Fruit fly (Drosophila melanogaster) whole organism, embryonic: ENCODE results near the gene Kmn2.

ENCODE experiments used
- Asciz ChIP-seq: fragments of 200-800 bp; sonication (Bioruptor generic); optimal IDR thresholded peaks from 2 replicates; lab custom pipeline; 2017; ENCODE audit warnings: missing biosample characterization, mild to moderate bottlenecking, missing genetic modification characterization, missing genetic modification reagents
- Atf6 ChIP-seq: fragments of 200-800 bp; sonication (Bioruptor generic); IDR thresholded peaks from 2 replicates; pipeline ENCODE4 v1.3.6; 2022; ENCODE audit warnings: missing biosample characterization, missing genetic modification characterization
- B-H1 ChIP-seq: fragments of 200-800 bp; sonication (Bioruptor generic); IDR thresholded peaks from 3 replicates; pipeline ENCODE4 v1.3.6; 2022; ENCODE audit warnings: missing biosample characterization, missing genetic modification characterization
- CG11085 ChIP-seq: fragments of 200-800 bp; sonication (Bioruptor generic); IDR thresholded peaks from 2 replicates; pipeline ENCODE4 v1.3.6; 2022; ENCODE audit warnings: missing biosample characterization, missing genetic modification characterization
- CG11504 ChIP-seq: fragments of 200-800 bp; sonication (Bioruptor generic); optimal IDR thresholded peaks from 3 replicates; lab custom pipeline; 2019; ENCODE audit warnings: missing biosample characterization, mild to moderate bottlenecking, missing genetic modification characterization, moderate library complexity
- CG12236 ChIP-seq: fragments of 200-800 bp; sonication (Bioruptor generic); optimal IDR thresholded peaks from 2 replicates; lab custom pipeline; 2016; ENCODE audit warnings: missing biosample characterization, missing genetic modification characterization
- CG15696 ChIP-seq: fragments of 200-800 bp; sonication (Bioruptor generic); optimal IDR thresholded peaks from 2 replicates; lab custom pipeline; 2019; ENCODE audit warnings: missing biosample characterization, mild to moderate bottlenecking, missing genetic modification characterization, moderate library complexity
- CG17802 ChIP-seq: fragments of 200-800 bp; sonication (Bioruptor generic); optimal IDR thresholded peaks from 2 replicates; lab custom pipeline; 2018; ENCODE audit warnings: missing biosample characterization, mild to moderate bottlenecking, missing genetic modification characterization, moderate library complexity
- CG17829 ChIP-seq: fragments of 200-800 bp; optimal IDR thresholded peaks from 2 replicates; lab custom pipeline; 2019; ENCODE audit warnings: missing biosample characterization, mild to moderate bottlenecking, missing genetic modification characterization, moderate library complexity
- CG18262 ChIP-seq: fragments of 200-800 bp; optimal IDR thresholded peaks from 3 replicates; lab custom pipeline; 2019; ENCODE audit warnings: missing biosample characterization, mild to moderate bottlenecking, missing genetic modification characterization, moderate library complexity
- CG2116 ChIP-seq: fragments of 200-800 bp; sonication (Bioruptor generic); optimal IDR thresholded peaks from 3 replicates; lab custom pipeline; 2018; ENCODE audit warnings: missing biosample characterization, mild to moderate bottlenecking, missing genetic modification characterization
- CG2199 ChIP-seq: fragments of 200-800 bp; sonication (Bioruptor generic); IDR thresholded peaks from 3 replicates; pipeline ENCODE4 v1.3.6; 2022; ENCODE audit warnings: missing biosample characterization, missing genetic modification characterization
- CG3163 ChIP-seq: fragments of 200-800 bp; sonication (Bioruptor generic); optimal IDR thresholded peaks from 3 replicates; lab custom pipeline; 2016; ENCODE audit warnings: missing biosample characterization, missing genetic modification characterization
- CG34224 ChIP-seq: fragments of 200-800 bp; sonication (Bioruptor generic); IDR thresholded peaks from 3 replicates; pipeline ENCODE4 v1.3.6; 2022; ENCODE audit warnings: missing biosample characterization, missing genetic modification characterization; ENCODE audit not compliant: partially characterized antibody
- CG5245 ChIP-seq: fragments of 200-800 bp; sonication (Bioruptor generic); optimal IDR thresholded peaks from 3 replicates; lab custom pipeline; 2016; ENCODE audit warnings: missing biosample characterization, missing genetic modification characterization
- CG6813 ChIP-seq: fragments of 200-800 bp; sonication (Bioruptor generic); optimal IDR thresholded peaks from 2 replicates; lab custom pipeline; 2017; ENCODE audit warnings: missing biosample characterization, missing genetic modification characterization, mild to moderate bottlenecking, moderate library complexity, missing genetic modification reagents
- CG8944 ChIP-seq: fragments of 200-800 bp; sonication (Bioruptor generic); optimal IDR thresholded peaks from 3 replicates; lab custom pipeline; 2016; ENCODE audit warnings: missing biosample characterization, missing genetic modification characterization
- CG9437 ChIP-seq: fragments of 200-800 bp; sonication (Bioruptor generic); optimal IDR thresholded peaks from 2 replicates; lab custom pipeline; 2018; ENCODE audit warnings: missing biosample characterization, mild to moderate bottlenecking, missing genetic modification characterization
- D19B ChIP-seq: fragments of 200-800 bp; sonication (Bioruptor generic); optimal IDR thresholded peaks from 2 replicates; lab custom pipeline; 2017; ENCODE audit warnings: missing biosample characterization, mild to moderate bottlenecking, missing genetic modification characterization
- Dref ChIP-seq: fragments of 200-800 bp; sonication (Bioruptor generic); IDR thresholded peaks from 2 replicates; pipeline ENCODE4 v1.3.6; 2022; ENCODE audit warnings: missing biosample characterization, missing genetic modification characterization
- Drgx ChIP-seq: fragments of 200-800 bp; sonication (Bioruptor generic); IDR thresholded peaks from 2 replicates; pipeline ENCODE4 v1.3.6; 2022; ENCODE audit warnings: missing biosample characterization, missing genetic modification characterization
- Ets65A ChIP-seq: fragments of 200-800 bp; sonication (Bioruptor generic); peaks from one replicate; lab custom pipeline; 2016; ENCODE audit warnings: missing biosample characterization, missing genetic modification characterization
- HLH54F ChIP-seq: fragments of 200-800 bp; sonication (Bioruptor generic); optimal IDR thresholded peaks from 3 replicates; lab custom pipeline; 2016; ENCODE audit warnings: missing biosample characterization, missing genetic modification characterization
- Oaz ChIP-seq: fragments of 200-800 bp; sonication (Bioruptor generic); IDR thresholded peaks from 2 replicates; pipeline ENCODE4 v1.3.6; 2022; ENCODE audit warnings: missing biosample characterization, missing genetic modification characterization
- Poxn ChIP-seq: fragments of 200-800 bp; sonication (Bioruptor generic); IDR thresholded peaks from 2 replicates; pipeline ENCODE4 v1.3.6; 2022; ENCODE audit warnings: missing biosample characterization, missing genetic modification characterization
- Side ChIP-seq: fragments of 200-800 bp; sonication (Bioruptor generic); optimal IDR thresholded peaks from 2 replicates; lab custom pipeline; 2016; ENCODE audit warnings: missing biosample characterization, missing genetic modification characterization
- Ssrp ChIP-seq: fragments of 200-800 bp; sonication (Bioruptor generic); optimal IDR thresholded peaks from 2 replicates; lab custom pipeline; 2018; ENCODE audit warnings: missing biosample characterization, mild to moderate bottlenecking, missing genetic modification characterization, moderate library complexity
- Stat92E ChIP-seq, 3 experiments: fragments of >200 bp in 2 of 3; fragments of 200-800 bp in 1 of 3; sonication (Bioruptor generic) in 1 of 3; optimal IDR thresholded peaks; 2 replicates each; lab custom pipeline; 2017 to 2019; ENCODE audit warnings: missing biosample characterization in 3 of 3, missing genetic modification characterization in 3 of 3, mild to moderate bottlenecking in 1 of 3, moderate library complexity in 1 of 3
- Xbp1 ChIP-seq: fragments of 200-800 bp; sonication (Bioruptor generic); optimal IDR thresholded peaks from 3 replicates; lab custom pipeline; 2016; ENCODE audit warnings: missing biosample characterization, mild to moderate bottlenecking, missing genetic modification characterization
- cato ChIP-seq: fragments of 200-800 bp; sonication (Bioruptor generic); optimal IDR thresholded peaks from 2 replicates; lab custom pipeline; 2016; ENCODE audit warnings: missing biosample characterization, missing genetic modification characterization, borderline replicate concordance
- chif ChIP-seq, 2 experiments: fragments of 200-800 bp; sonication (Bioruptor generic); optimal IDR thresholded peaks; 3 replicates each; lab custom pipeline; 2016; ENCODE audit warnings: missing biosample characterization in 2 of 2, missing genetic modification characterization in 2 of 2
- chinmo ChIP-seq: fragments of 200-800 bp; sonication (Bioruptor generic); IDR thresholded peaks from 4 replicates; pipeline ENCODE4 v1.3.6; 2022; ENCODE audit warnings: missing biosample characterization, missing genetic modification characterization; ENCODE audit not compliant: partially characterized antibody
- crol ChIP-seq: fragments of 200-800 bp; sonication (Bioruptor generic); IDR thresholded peaks from 2 replicates; pipeline ENCODE4 v1.3.6; 2022; ENCODE audit warnings: missing biosample characterization, missing genetic modification characterization
- crp ChIP-seq, 2 experiments: fragments of 200-800 bp; sonication (Bioruptor generic); optimal IDR thresholded peaks; 2 replicates in 1 of 2; 3 replicates in 1 of 2; lab custom pipeline; 2017; ENCODE audit warnings: missing biosample characterization in 2 of 2, missing genetic modification characterization in 2 of 2, mild to moderate bottlenecking in 1 of 2, moderate library complexity in 1 of 2
- cwo ChIP-seq: fragments of 200-800 bp; sonication (Bioruptor generic); optimal IDR thresholded peaks from 3 replicates; lab custom pipeline; 2017; ENCODE audit warnings: missing biosample characterization, missing genetic modification characterization, mild to moderate bottlenecking, moderate library complexity, missing genetic modification reagents
- dati ChIP-seq: fragments of 200-800 bp; sonication (Bioruptor generic); IDR thresholded peaks from 2 replicates; pipeline ENCODE4 v1.3.6; 2022; ENCODE audit warnings: missing biosample characterization, missing genetic modification characterization
- exex ChIP-seq: fragments of 200-800 bp; sonication (Bioruptor generic); optimal IDR thresholded peaks from 4 replicates; lab custom pipeline; 2018; ENCODE audit warnings: missing biosample characterization, mild to moderate bottlenecking, missing genetic modification characterization, moderate library complexity
- klu ChIP-seq: fragments of 200-800 bp; sonication (Bioruptor generic); IDR thresholded peaks from 2 replicates; pipeline ENCODE4 v1.3.6; 2022; ENCODE audit warnings: missing biosample characterization, missing genetic modification characterization
- knrl ChIP-seq: fragments of 200-800 bp; sonication (Bioruptor generic); IDR thresholded peaks from 3 replicates; pipeline ENCODE4 v1.3.6; 2022; ENCODE audit warnings: missing biosample characterization, missing genetic modification characterization; ENCODE audit not compliant: partially characterized antibody
- lab ChIP-seq: fragments of 200-800 bp; sonication (Bioruptor generic); optimal IDR thresholded peaks from 3 replicates; lab custom pipeline; 2017; ENCODE audit warnings: missing biosample characterization, missing genetic modification characterization, mild to moderate bottlenecking, moderate library complexity, missing genetic modification reagents
- luna ChIP-seq: fragments of 200-800 bp; sonication (Bioruptor generic); optimal IDR thresholded peaks from 2 replicates; lab custom pipeline; 2016; ENCODE audit warnings: missing biosample characterization, missing genetic modification characterization
- maf-S ChIP-seq: fragments of 200-800 bp; sonication (Bioruptor generic); optimal IDR thresholded peaks from 2 replicates; lab custom pipeline; 2016; ENCODE audit warnings: missing biosample characterization, missing genetic modification characterization
- nom ChIP-seq: fragments of 200-800 bp; sonication (Bioruptor generic); optimal IDR thresholded peaks from 2 replicates; lab custom pipeline; 2017; ENCODE audit warnings: missing biosample characterization, missing genetic modification characterization, mild to moderate bottlenecking, moderate library complexity, missing genetic modification reagents
- psq ChIP-seq: fragments of 200-800 bp; sonication (Bioruptor generic); optimal IDR thresholded peaks from 2 replicates; lab custom pipeline; 2017; ENCODE audit warnings: missing biosample characterization, missing genetic modification characterization
- ranshi ChIP-seq: fragments of 200-800 bp; sonication (Bioruptor generic); IDR thresholded peaks from 2 replicates; pipeline ENCODE4 v1.3.6; 2022; ENCODE audit warnings: missing biosample characterization, missing genetic modification characterization
- row ChIP-seq: fragments of 200-800 bp; sonication (Bioruptor generic); IDR thresholded peaks from 3 replicates; pipeline ENCODE4 v1.3.6; 2022; ENCODE audit warnings: missing biosample characterization, missing genetic modification characterization
- sd ChIP-seq: fragments of 200-800 bp; sonication (Bioruptor generic); optimal IDR thresholded peaks from 3 replicates; lab custom pipeline; 2018; ENCODE audit warnings: missing biosample characterization, mild to moderate bottlenecking, missing genetic modification characterization, moderate library complexity
- sim ChIP-seq: fragments of 200-800 bp; sonication (Bioruptor generic); IDR thresholded peaks from 2 replicates; pipeline ENCODE4 v1.3.6; 2022; ENCODE audit warnings: missing biosample characterization, missing genetic modification characterization
- ttk ChIP-seq: fragments of 200-800 bp; sonication (Bioruptor generic); IDR thresholded peaks from 2 replicates; pipeline ENCODE4 v2.1.2; 2022; ENCODE audit warnings: missing biosample characterization, missing genetic modification characterization
- z ChIP-seq: fragments of 200-800 bp; sonication (Bioruptor generic); IDR thresholded peaks from 3 replicates; pipeline ENCODE4 v1.3.6; 2022; ENCODE audit warnings: missing biosample characterization, missing genetic modification characterization

Kmn2 gene

DNA sequence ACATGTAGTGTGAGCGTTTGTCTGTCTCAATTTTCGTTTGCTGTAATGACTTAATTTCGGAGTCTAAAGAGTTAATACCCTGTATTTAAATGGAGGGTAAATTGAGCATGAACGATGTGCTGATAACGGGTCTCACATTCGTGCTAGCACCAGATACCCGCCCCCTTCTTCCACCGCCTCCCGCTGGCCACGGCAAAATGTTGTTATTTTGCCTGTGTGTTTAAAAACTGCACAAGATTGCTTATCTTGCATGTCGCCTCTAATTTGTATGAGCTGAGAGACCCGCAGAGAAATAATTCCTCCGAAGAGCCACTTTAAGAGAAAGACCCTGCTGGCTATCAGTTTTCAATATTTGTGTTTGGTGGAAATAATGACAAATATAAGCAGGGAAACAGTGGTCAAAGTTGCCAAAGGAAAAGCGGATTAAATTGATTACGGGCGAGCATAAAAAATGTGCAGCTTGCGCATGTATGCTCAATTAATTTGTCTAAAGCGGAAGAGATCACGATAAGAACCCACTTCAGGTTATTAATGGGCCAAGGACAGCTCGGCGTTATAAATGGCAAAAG, 36.3 kb downstream of the Kmn2 start (continued):
- TF ChIP-seq HLH54F (GFP tag; lab: Kevin White, UChicago), result no peak
- TF ChIP-seq CG18262 (tag; lab: Kevin White, UChicago), result no peak
- TF ChIP-seq luna (GFP tag; lab: Kevin White, UChicago), result no peak
- TF ChIP-seq Asciz, result peak; percentile 15
- no peak for TF ChIP-seq CG11085
- no peak for TF ChIP-seq CG17829 (tag; lab: Kevin White, UChicago)
- TF ChIP-seq Poxn (GFP tag; lab: Robert Waterston, UW), result no peak
- no peak for TF ChIP-seq cato (GFP tag; lab: Kevin White, UChicago)
- no peak for TF ChIP-seq ranshi (GFP tag; lab: Robert Waterston, UW)
- no peak for TF ChIP-seq sd (tag; lab: Kevin White, UChicago)
- peak; percentile 58 for TF ChIP-seq CG3163 (GFP tag; lab: Kevin White, UChicago)
- no peak for TF ChIP-seq Atf6 (GFP tag; lab: Robert Waterston, UW)
- no peak for TF ChIP-seq Side
- no peak for TF ChIP-seq Xbp1 (GFP tag; lab: Kevin White, UChicago)
- peak; percentile 63; the same call in 1 of the 2 replicates for TF ChIP-seq crol (GFP tag; lab: Robert Waterston, UW)
- TF ChIP-seq chinmo (GFP tag; lab: Robert Waterston, UW), result peak; percentile 67; the same call in 1 of the 4 replicates
- no peak for TF ChIP-seq Dref (GFP tag; lab: Robert Waterston, UW)
- peak; percentile 13 for TF ChIP-seq CG15696 (tag; lab: Kevin White, UChicago)
- peak; percentile 33 for TF ChIP-seq CG6813 (GFP tag; lab: Kevin White, UChicago)
- TF ChIP-seq chif (GFP tag; optimal IDR thresholded peaks at IDR 0.05; lab: Kevin White, UChicago), result no peak
- no peak for TF ChIP-seq Stat92E (GFP tag; optimal IDR thresholded peaks at IDR 0.05; lab: Kevin White, UChicago)
- no peak for TF ChIP-seq CG5245 (GFP tag; lab: Kevin White, UChicago)
- no peak for TF ChIP-seq CG9437
- TF ChIP-seq CG2116 (GFP tag; lab: Kevin White, UChicago), result no peak
- no peak for TF ChIP-seq CG17802
- no peak for TF ChIP-seq dati (GFP tag; lab: Robert Waterston, UW)
- no peak for TF ChIP-seq CG12236 (GFP tag; lab: Kevin White, UChicago)
- TF ChIP-seq nom (GFP tag; lab: Kevin White, UChicago), result no peak
- 0 out of 3 replicates have a peak, but pooled peaks have one; percentile 16 for TF ChIP-seq row (GFP tag; lab: Robert Waterston, UW)
- TF ChIP-seq CG11504 (tag; lab: Kevin White, UChicago), result peak; percentile 82
- TF ChIP-seq B-H1 (GFP tag; lab: Robert Waterston, UW), result no peak
- no peak for TF ChIP-seq ttk (GFP tag; lab: Robert Waterston, UW)
- peak; percentile 95 for TF ChIP-seq D19B (GFP tag; lab: Kevin White, UChicago)
- no peak for TF ChIP-seq crp (GFP tag; optimal IDR thresholded peaks at IDR 0.05; lab: Kevin White, UChicago)
- peak; percentile 69 for TF ChIP-seq exex (tag; lab: Kevin White, UChicago)
- TF ChIP-seq Drgx (GFP tag; lab: Robert Waterston, UW), result 0 out of 2 replicates have a peak, but pooled peaks have one; percentile 24
- no peak for TF ChIP-seq Ets65A (GFP tag; lab: Kevin White, UChicago)
- TF ChIP-seq psq, result no peak
- 0 out of 3 replicates have a peak, but pooled peaks have one; percentile 14 for TF ChIP-seq z (GFP tag; lab: Robert Waterston, UW)
- no peak for TF ChIP-seq CG34224
- no peak for TF ChIP-seq CG8944 (GFP tag; lab: Kevin White, UChicago)
- TF ChIP-seq Ssrp, result no peak
- TF ChIP-seq Oaz (GFP tag; lab: Robert Waterston, UW), result no peak
- TF ChIP-seq knrl (GFP tag; lab: Robert Waterston, UW), result no peak
- TF ChIP-seq maf-S (GFP tag; lab: Kevin White, UChicago), result no peak
- TF ChIP-seq cwo (GFP tag; lab: Kevin White, UChicago), result peak; percentile 6
- no peak for TF ChIP-seq sim (GFP tag; lab: Robert Waterston, UW)
- peak; percentile 27 for TF ChIP-seq lab (GFP tag; lab: Kevin White, UChicago)
- TF ChIP-seq CG2199, result 0 out of 3 replicates have a peak, but pooled peaks have one; percentile 69
- TF ChIP-seq klu, result no peak
